Worm (Caenorhabditis elegans): ENCODE results near the gene srxa-6.

The srxa-6 gene

DNA sequence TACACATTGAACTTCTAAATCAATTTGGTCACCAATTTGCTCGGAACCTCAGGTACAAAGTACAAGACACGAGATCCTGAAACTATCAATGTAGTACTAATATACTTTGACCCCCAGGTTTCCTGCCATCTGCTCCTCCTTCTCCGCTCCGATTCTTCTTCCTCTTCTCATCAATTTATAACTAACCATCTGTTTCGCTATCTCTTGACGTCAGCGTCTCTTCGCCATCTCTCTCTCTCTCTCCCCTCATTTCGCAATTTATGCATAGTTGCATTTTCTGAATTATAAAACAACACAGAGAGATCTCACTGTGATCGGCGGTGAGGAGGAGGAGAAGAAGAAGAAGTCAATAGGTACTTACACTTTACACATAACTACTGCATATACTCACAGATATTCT is 23.0 kb upstream of the srxa-6 start:
- TF ChIP-seq zag-1 (tag; optimal IDR thresholded peaks at IDR 0.05) = no peak
- TF ChIP-seq nhr-25 (tag; optimal IDR thresholded peaks at IDR 0.05) = no peak
- no peak for TF ChIP-seq nhr-12 (tag; optimal IDR thresholded peaks at IDR 0.05)
- no peak for TF ChIP-seq R02D3.7 (tag; optimal IDR thresholded peaks at IDR 0.05)
- TF ChIP-seq sem-4 (tag; optimal IDR thresholded peaks at IDR 0.05) = peak; percentile 22
- TF ChIP-seq elt-1 (tag; optimal IDR thresholded peaks at IDR 0.05) = no peak
- TF ChIP-seq nhr-6 (tag; optimal IDR thresholded peaks at IDR 0.05) = peak; percentile 36
- TF ChIP-seq sma-3 (GFP tag; optimal IDR thresholded peaks at IDR 0.05) = no peak
- no peak for TF ChIP-seq ztf-11 (tag; optimal IDR thresholded peaks at IDR 0.05)
- peak; percentile 73 for TF ChIP-seq sma-9 (GFP tag; optimal IDR thresholded peaks at IDR 0.05)
- TF ChIP-seq sma-9 (tag; optimal IDR thresholded peaks at IDR 0.05) = no peak
- no peak for TF ChIP-seq alr-1 (tag; optimal IDR thresholded peaks at IDR 0.05)
- TF ChIP-seq mbf-1 (tag; optimal IDR thresholded peaks at IDR 0.05) = no peak
- TF ChIP-seq nhr-129 (tag; optimal IDR thresholded peaks at IDR 0.05) = peak; percentile 86
- no peak for TF ChIP-seq dmd-4 (tag; optimal IDR thresholded peaks at IDR 0.05)
- peak; percentile 14 for TF ChIP-seq ama-1 (optimal IDR thresholded peaks at IDR 0.05)
- no peak for TF ChIP-seq ZK546.5 (tag; optimal IDR thresholded peaks at IDR 0.05)
- no peak for TF ChIP-seq ceh-16 (tag; optimal IDR thresholded peaks at IDR 0.05)
- TF ChIP-seq lin-11 (tag; optimal IDR thresholded peaks at IDR 0.05) = no peak
- no peak for TF ChIP-seq unc-39 (tag; optimal IDR thresholded peaks at IDR 0.05)
- TF ChIP-seq ceh-82 (tag; optimal IDR thresholded peaks at IDR 0.05) = no peak
- no peak for TF ChIP-seq fos-1 (tag; optimal IDR thresholded peaks at IDR 0.05)
- no peak for TF ChIP-seq nhr-21 (tag; optimal IDR thresholded peaks at IDR 0.05)
- peak; percentile 59 for TF ChIP-seq C34F6.9 (tag; optimal IDR thresholded peaks at IDR 0.05)
- TF ChIP-seq aly-2 (tag; optimal IDR thresholded peaks at IDR 0.05) = no peak
- TF ChIP-seq ztf-1 (GFP tag; conservative IDR thresholded peaks at IDR 0.05) = no peak
- TF ChIP-seq crh-2 (tag; optimal IDR thresholded peaks at IDR 0.05) = no peak
- TF ChIP-seq nhr-237 (tag; optimal IDR thresholded peaks at IDR 0.05) = no peak
- TF ChIP-seq skn-1 (tag; optimal IDR thresholded peaks at IDR 0.05) = no peak
- no peak for TF ChIP-seq ztf-4 (tag; optimal IDR thresholded peaks at IDR 0.05)
- TF ChIP-seq nhr-77 (tag; optimal IDR thresholded peaks at IDR 0.05) = no peak
- TF ChIP-seq unc-62 (GFP tag; optimal IDR thresholded peaks at IDR 0.05) = no peak
- TF ChIP-seq elt-3 (tag; optimal IDR thresholded peaks at IDR 0.05) = no peak
- TF ChIP-seq blmp-1 (tag; optimal IDR thresholded peaks at IDR 0.05; ENCODE audit: insufficient read depth) = no peak
- TF ChIP-seq nhr-10 (tag; optimal IDR thresholded peaks at IDR 0.05) = no peak
- no peak for TF ChIP-seq egl-27 (tag; optimal IDR thresholded peaks at IDR 0.05)
- peak; percentile 20 for TF ChIP-seq lin-13 (GFP tag; optimal IDR thresholded peaks at IDR 0.05)
- TF ChIP-seq F13H6.1 (tag; optimal IDR thresholded peaks at IDR 0.05) = peak; percentile 6
- TF ChIP-seq mdl-1 (tag; optimal IDR thresholded peaks at IDR 0.05) = no peak
- no peak for TF ChIP-seq snpc-4 (tag; optimal IDR thresholded peaks at IDR 0.05)
- TF ChIP-seq nhr-11 (tag; optimal IDR thresholded peaks at IDR 0.05) = no peak
- TF ChIP-seq lsy-2 (tag; optimal IDR thresholded peaks at IDR 0.05) = peak in 1 of 2 experiments; percentile 41
- TF ChIP-seq lin-39 (tag; optimal IDR thresholded peaks at IDR 0.05) = no peak
- no peak for TF ChIP-seq Y55F3AM.14 (GFP tag; optimal IDR thresholded peaks at IDR 0.05)
- no peak for TF ChIP-seq gmeb-1 (tag; optimal IDR thresholded peaks at IDR 0.05)
- TF ChIP-seq peb-1 (tag; optimal IDR thresholded peaks at IDR 0.05) = no peak
- TF ChIP-seq unc-55 (GFP tag; optimal IDR thresholded peaks at IDR 0.05) = peak; percentile 80
- TF ChIP-seq mab-5 (tag; optimal IDR thresholded peaks at IDR 0.05) = peak; percentile 50
- no peak for TF ChIP-seq nhr-23 (tag; optimal IDR thresholded peaks at IDR 0.05)
